Worm (Caenorhabditis elegans) whole organism, L4 larva: ENCODE data around the gene clec-187.

Source experiments
- Y48G9A.11 ChIP-seq: fragments of 200-800 bp; sonication (Bioruptor generic); IDR thresholded peaks from 2 replicates; pipeline ENCODE4 v1.3.6; 2022; ENCODE audit warnings: missing genetic modification reagents, missing genetic modification characterization, missing compliant biosample characterization
- aha-1 ChIP-seq: fragments of 150-350 bp; peaks from one replicate; lab custom pipeline; 2014; ENCODE audit warnings: missing biosample characterization, missing genetic modification characterization
- dmd-6 ChIP-seq: fragments of 200-800 bp; sonication (Bioruptor generic); IDR thresholded peaks from 2 replicates; pipeline ENCODE4 v1.3.6; 2022; ENCODE audit warnings: missing genetic modification reagents, missing genetic modification characterization, missing compliant biosample characterization
- dmd-9 ChIP-seq: fragments of 200-800 bp; sonication (Bioruptor generic); IDR thresholded peaks from 2 replicates; pipeline ENCODE4 v1.3.6; 2022; ENCODE audit warnings: missing genetic modification reagents, missing genetic modification characterization, missing compliant biosample characterization
- dpl-1 ChIP-seq: fragments of 150-350 bp; optimal IDR thresholded peaks from 2 replicates; lab custom pipeline; 2014; ENCODE audit warnings: missing biosample characterization, missing genetic modification reagents, missing genetic modification characterization
- egl-27 ChIP-seq: sonication (generic microtip); optimal IDR thresholded peaks from 3 replicates; lab custom pipeline; 2017; ENCODE audit warnings: missing biosample characterization, missing genetic modification reagents, missing genetic modification characterization
- gei-8 ChIP-seq: fragments of 200-800 bp; sonication (Bioruptor generic); optimal IDR thresholded peaks from 2 replicates; lab custom pipeline; 2018; ENCODE audit warnings: mild to moderate bottlenecking, missing genetic modification characterization, missing compliant biosample characterization
- hlh-11 ChIP-seq: fragments of 200-800 bp; sonication (Bioruptor generic); optimal IDR thresholded peaks from 2 replicates; lab custom pipeline; 2018; ENCODE audit warnings: mild to moderate bottlenecking, missing genetic modification characterization, missing compliant biosample characterization
- hmg-1.1 ChIP-seq: fragments of 200-800 bp; sonication (Bioruptor generic); IDR thresholded peaks from 2 replicates; pipeline ENCODE4 v1.3.6; 2022; ENCODE audit warnings: missing genetic modification reagents, missing genetic modification characterization, missing compliant biosample characterization
- nhr-111 ChIP-seq: fragments of 200-800 bp; sonication (Bioruptor generic); optimal IDR thresholded peaks from 2 replicates; lab custom pipeline; 2018; ENCODE audit warnings: mild to moderate bottlenecking, missing genetic modification characterization, missing compliant biosample characterization
- nhr-28 ChIP-seq: fragments of 150-350 bp; optimal IDR thresholded peaks from 2 replicates; lab custom pipeline; 2014; ENCODE audit warnings: missing biosample characterization, missing genetic modification characterization
- nhr-42 ChIP-seq: fragments of 200-800 bp; sonication (Bioruptor generic); IDR thresholded peaks from 2 replicates; pipeline ENCODE4 v1.3.6; 2022; ENCODE audit warnings: missing genetic modification characterization, missing compliant biosample characterization
- nhr-77 ChIP-seq: fragments of 150-350 bp; optimal IDR thresholded peaks from 2 replicates; lab custom pipeline; 2014; ENCODE audit warnings: missing biosample characterization, missing genetic modification characterization
- unc-62 ChIP-seq, 3 experiments: fragments of 150-350 bp in 1 of 3; sonication (generic microtip); optimal IDR thresholded peaks in 2 of 3; peaks in 1 of 3; 1 replicate in 1 of 3; 2 replicates in 2 of 3; lab custom pipeline; 2014 to 2017; ENCODE audit warnings: missing biosample characterization in 3 of 3, missing genetic modification characterization in 3 of 3, missing genetic modification reagents in 3 of 3, missing genotype in 1 of 3
- zip-11 ChIP-seq: fragments of 200-800 bp; sonication (Bioruptor generic); IDR thresholded peaks from 2 replicates; pipeline ENCODE4 v1.3.6; 2022; ENCODE audit warnings: missing genetic modification characterization, missing compliant biosample characterization
- ztf-7 ChIP-seq: fragments of 150-350 bp; optimal IDR thresholded peaks from 2 replicates; lab custom pipeline; 2014; ENCODE audit warnings: missing biosample characterization, missing genetic modification characterization

clec-187 gene

DNA sequence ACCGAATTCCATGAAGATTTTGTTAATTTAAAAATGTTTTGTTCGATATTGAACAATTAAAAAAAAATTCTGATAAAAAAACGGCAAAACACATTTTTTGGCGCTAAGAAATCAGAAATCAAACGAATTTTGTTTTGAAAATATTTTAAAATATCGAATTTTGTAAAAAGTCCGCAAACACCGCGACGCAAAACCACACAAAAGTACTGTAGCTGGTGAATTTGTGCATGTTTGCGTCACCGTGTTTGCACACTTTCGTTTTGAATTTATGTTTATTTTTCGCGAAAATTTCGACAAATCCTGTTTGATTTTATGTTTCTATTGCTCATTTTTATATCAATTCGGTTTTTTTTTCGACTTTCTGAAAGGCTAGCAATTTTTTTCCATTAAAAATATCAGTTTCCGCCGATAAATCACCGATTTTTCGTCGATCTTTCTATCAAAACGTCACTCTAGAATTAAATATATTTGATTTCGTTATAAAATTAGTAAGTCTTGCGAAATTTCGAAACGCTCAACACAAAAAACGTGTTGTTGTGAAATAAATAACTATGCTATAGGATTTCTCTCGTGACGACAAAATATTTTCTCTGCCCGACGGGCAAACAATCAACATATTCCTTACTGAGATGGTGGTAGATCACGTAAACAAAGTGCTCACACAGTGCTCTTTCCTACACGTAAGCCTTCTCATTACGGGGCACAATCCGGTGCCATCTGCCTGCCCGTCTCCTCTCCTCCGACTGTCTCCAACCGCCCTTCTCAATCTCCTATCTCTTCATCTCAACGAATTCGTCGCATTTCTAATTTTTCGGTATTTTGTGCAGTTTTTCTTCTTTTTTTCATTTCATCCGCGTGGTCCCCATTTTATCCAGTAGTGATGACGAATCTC is 39.4 kb downstream of the clec-187 start (continued):
- TF ChIP-seq nhr-111 (GFP tag; lab: Kevin White, UChicago): no peak
- no peak for TF ChIP-seq gei-8 (GFP tag; lab: Kevin White, UChicago)
- TF ChIP-seq aha-1 (tag; lab: Kevin White, UChicago): no peak
- peak; percentile 55; the same call in 1 of the 2 replicates for TF ChIP-seq Y48G9A.11 (GFP tag; lab: Robert Waterston, UW)

- TF ChIP-seq dmd-9 (GFP tag; lab: Robert Waterston, UW): no peak
- TF ChIP-seq nhr-42 (GFP tag; lab: Robert Waterston, UW): no peak
- no peak for TF ChIP-seq nhr-28
- no peak for TF ChIP-seq ztf-7 (tag; lab: Kevin White, UChicago)
- peak; percentile 91 for TF ChIP-seq aha-1 (tag; lab: Kevin White, UChicago)
- TF ChIP-seq hlh-11 (tag; lab: Kevin White, UChicago): peak; percentile 1
- no peak for TF ChIP-seq zip-11
- TF ChIP-seq, all 104 proteins: peak for 2
These were observed 40.4 kb downstream of the clec-187 start for ce11 chrIV:12830829-12831392.

ce11 chrIV:12825304-12825703 is 46.0 kb downstream of the clec-187 start, which contains the start of gene M02B1.4:
Gene M02B1.4, minus strand, starts transcription at chrIV:12825312.
- TF ChIP-seq aha-1 (tag; lab: Kevin White, UChicago) (peak; percentile 96), egl-27 (tag; lab: Kevin White, UChicago) (no peak), nhr-77 (no peak), dpl-1 (GFP tag; lab: Kevin White, UChicago) (no peak), unc-62 (GFP tag; optimal IDR thresholded peaks at IDR 0.05 in 1 of 2; lab: Kevin White, UChicago) (peak in 1 of 2 experiments; percentile 6), unc-62 (tag; optimal IDR thresholded peaks at IDR 0.05; lab: Kevin White, UChicago) (no peak), dmd-6 (GFP tag; lab: Robert Waterston, UW) (no peak), hmg-1.1 (GFP tag; lab: Robert Waterston, UW) (no peak)
